Worm (Caenorhabditis elegans) whole organism, L1 larva: ENCODE measurements around the gene gos-28.

Experiments
- C04F5.9 ChIP-seq: sonication (generic microtip); optimal IDR thresholded peaks from 2 replicates; lab custom pipeline; 2016; ENCODE audit warnings: missing genetic modification characterization, missing compliant biosample characterization
- C16A3.4 ChIP-seq: fragments of 150-350 bp; optimal IDR thresholded peaks from 2 replicates; lab custom pipeline; 2014; ENCODE audit warnings: missing biosample characterization, missing genetic modification characterization
- C34B4.2 ChIP-seq: sonication (generic microtip); optimal IDR thresholded peaks from 2 replicates; lab custom pipeline; 2017; ENCODE audit warnings: mild to moderate bottlenecking, missing genetic modification characterization, missing compliant biosample characterization
- F16B12.6 ChIP-seq: fragments of 150-350 bp; optimal IDR thresholded peaks from 2 replicates; lab custom pipeline; 2014; ENCODE audit warnings: missing biosample characterization, missing genetic modification characterization
- aha-1 ChIP-seq: fragments of 150-350 bp; optimal IDR thresholded peaks from 2 replicates; lab custom pipeline; 2014; ENCODE audit warnings: missing biosample characterization, missing genetic modification characterization
- ceh-63 ChIP-seq: fragments of 200-800 bp; sonication (Bioruptor generic); optimal IDR thresholded peaks from 2 replicates; lab custom pipeline; 2018; ENCODE audit warnings: mild to moderate bottlenecking, missing genetic modification characterization, missing compliant biosample characterization
- efl-1 ChIP-seq, 4 experiments: fragments of 150-350 bp; optimal IDR thresholded peaks in 3 of 4; peaks in 1 of 4; 1 replicate in 1 of 4; 2 replicates in 3 of 4; lab custom pipeline; 2014; ENCODE audit warnings: missing biosample characterization in 2 of 4, missing genetic modification characterization in 2 of 4, missing genetic modification reagents in 2 of 4
- egl-13 ChIP-seq: sonication (generic microtip); optimal IDR thresholded peaks from 2 replicates; lab custom pipeline; 2016; ENCODE audit warnings: missing genotype, missing genetic modification reagents, missing genetic modification characterization, missing compliant biosample characterization
- egl-27 ChIP-seq, 2 experiments: fragments of 150-350 bp in 1 of 2; sonication (generic microtip); optimal IDR thresholded peaks; 3 replicates each; lab custom pipeline; 2017 to 2018; ENCODE audit warnings: missing biosample characterization in 2 of 2, missing genetic modification characterization in 2 of 2, missing genetic modification reagents in 2 of 2
- elt-2 ChIP-seq: sonication (generic microtip); optimal IDR thresholded peaks from 2 replicates; lab custom pipeline; 2016; ENCODE audit warnings: missing genetic modification characterization, mild to moderate bottlenecking, inconsistent platforms, missing compliant biosample characterization, missing genetic modification reagents
- elt-3 ChIP-seq, 6 experiments: fragments of 150-350 bp in 1 of 6; sonication (generic microtip); optimal IDR thresholded peaks; 2 replicates each; lab custom pipeline; 2017 to 2018; ENCODE audit warnings: missing biosample characterization in 6 of 6, missing genetic modification characterization in 6 of 6, inconsistent platforms in 1 of 6
- fos-1 ChIP-seq: fragments of 150-350 bp; optimal IDR thresholded peaks from 2 replicates; lab custom pipeline; 2014; ENCODE audit warnings: missing biosample characterization, missing genetic modification characterization
- irx-1 ChIP-seq: sonication (generic microtip); optimal IDR thresholded peaks from 2 replicates; lab custom pipeline; 2016; ENCODE audit warnings: missing genetic modification characterization, missing compliant biosample characterization
- lin-14 ChIP-seq: fragments of 200-800 bp; sonication (Bioruptor generic); optimal IDR thresholded peaks from 2 replicates; lab custom pipeline; 2018; ENCODE audit warnings: mild to moderate bottlenecking, missing genetic modification characterization, moderate library complexity, missing compliant biosample characterization
- lin-15B ChIP-seq: fragments of 150-350 bp; sonication (generic microtip); optimal IDR thresholded peaks from 3 replicates; lab custom pipeline; 2014; ENCODE audit warnings: missing biosample characterization, missing genetic modification characterization
- lin-35 ChIP-seq, 2 experiments: fragments of 150-350 bp; optimal IDR thresholded peaks; 2 replicates each; lab custom pipeline; 2014; ENCODE audit warnings: missing biosample characterization in 2 of 2, missing genetic modification characterization in 2 of 2, missing genetic modification reagents in 2 of 2
- lin-39 ChIP-seq: fragments of 150-350 bp; optimal IDR thresholded peaks from 2 replicates; lab custom pipeline; 2014; ENCODE audit warnings: missing biosample characterization, missing genetic modification reagents, missing genetic modification characterization
- lsy-2 ChIP-seq, 2 experiments: fragments of 150-350 bp; optimal IDR thresholded peaks; 2 replicates each; lab custom pipeline; 2014; ENCODE audit warnings: missing biosample characterization in 2 of 2, missing genetic modification characterization in 2 of 2
- mdl-1 ChIP-seq, 2 experiments: fragments of 150-350 bp; optimal IDR thresholded peaks; 2 replicates each; lab custom pipeline; 2014 to 2017; ENCODE audit warnings: missing biosample characterization in 2 of 2, missing genetic modification characterization in 2 of 2, inconsistent platforms in 1 of 2
- nhr-11 ChIP-seq: fragments of 150-350 bp; optimal IDR thresholded peaks from 2 replicates; lab custom pipeline; 2014; ENCODE audit warnings: missing biosample characterization, missing genetic modification characterization
- nhr-19 ChIP-seq: fragments of 200-800 bp; sonication (Bioruptor generic); conservative IDR thresholded peaks from 2 replicates; pipeline ENCODE4 v1.3.6; 2022; ENCODE audit warnings: missing genetic modification characterization, missing compliant biosample characterization
- nhr-237 ChIP-seq: fragments of 150-350 bp; optimal IDR thresholded peaks from 2 replicates; lab custom pipeline; 2014; ENCODE audit warnings: missing biosample characterization, missing genetic modification characterization
- nhr-47 ChIP-seq: sonication (generic microtip); optimal IDR thresholded peaks from 2 replicates; lab custom pipeline; 2016; ENCODE audit warnings: mild to moderate bottlenecking, missing genetic modification characterization, moderate library complexity, missing compliant biosample characterization
- nhr-71 ChIP-seq: sonication (generic microtip); optimal IDR thresholded peaks from 2 replicates; lab custom pipeline; 2016; ENCODE audit warnings: mild to moderate bottlenecking, missing genetic modification characterization, moderate library complexity, missing compliant biosample characterization
- nhr-85 ChIP-seq: sonication (generic microtip); peaks from one replicate; lab custom pipeline; 2016; ENCODE audit warnings: missing genetic modification characterization, inconsistent platforms, missing compliant biosample characterization
- nhr-90 ChIP-seq: sonication (generic microtip); optimal IDR thresholded peaks from 2 replicates; lab custom pipeline; 2016; ENCODE audit warnings: mild to moderate bottlenecking, missing genetic modification characterization, missing compliant biosample characterization; ENCODE audit not compliant: poor library complexity
- pag-3 ChIP-seq: sonication (generic microtip); optimal IDR thresholded peaks from 2 replicates; lab custom pipeline; 2017; ENCODE audit warnings: missing genetic modification characterization, mild to moderate bottlenecking, missing compliant biosample characterization, antibody characterized with exemption, borderline replicate concordance; ENCODE audit not compliant: insufficient read depth
- pax-3 ChIP-seq: fragments of 200-800 bp; sonication (Bioruptor generic); optimal IDR thresholded peaks from 2 replicates; lab custom pipeline; 2018; ENCODE audit warnings: mild to moderate bottlenecking, missing genetic modification characterization, moderate library complexity, missing compliant biosample characterization
- snu-23 ChIP-seq: sonication (generic microtip); optimal IDR thresholded peaks from 2 replicates; lab custom pipeline; 2016; ENCODE audit warnings: missing genetic modification characterization, missing compliant biosample characterization
- unc-130 ChIP-seq: fragments of 150-350 bp; optimal IDR thresholded peaks from 2 replicates; lab custom pipeline; 2017; ENCODE audit warnings: missing biosample characterization, missing genetic modification characterization, inconsistent platforms
- unc-30 ChIP-seq: sonication (generic microtip); optimal IDR thresholded peaks from 2 replicates; lab custom pipeline; 2017; ENCODE audit warnings: missing biosample characterization, missing genetic modification characterization
- unc-62 ChIP-seq: fragments of 150-350 bp; optimal IDR thresholded peaks from 2 replicates; lab custom pipeline; 2014; ENCODE audit warnings: missing biosample characterization, missing genetic modification reagents, missing genetic modification characterization
- unc-86 ChIP-seq: sonication (generic microtip); optimal IDR thresholded peaks from 2 replicates; lab custom pipeline; 2016; ENCODE audit warnings: missing genetic modification characterization, missing compliant biosample characterization
- vab-15 ChIP-seq: sonication (generic microtip); optimal IDR thresholded peaks from 2 replicates; lab custom pipeline; 2017; ENCODE audit warnings: missing genotype, mild to moderate bottlenecking, missing genetic modification characterization, missing compliant biosample characterization
- xbp-1 ChIP-seq: sonication (generic microtip); optimal IDR thresholded peaks from 2 replicates; lab custom pipeline; 2016; ENCODE audit warnings: missing genetic modification characterization, missing compliant biosample characterization
- zag-1 ChIP-seq: fragments of 150-350 bp; optimal IDR thresholded peaks from 2 replicates; lab custom pipeline; 2014; ENCODE audit warnings: missing biosample characterization, missing genetic modification characterization
- zip-4 ChIP-seq: fragments of 200-800 bp; sonication (Bioruptor generic); optimal IDR thresholded peaks from 2 replicates; lab custom pipeline; 2018; ENCODE audit warnings: mild to moderate bottlenecking, missing genetic modification characterization, moderate library complexity, missing compliant biosample characterization
- ztf-11 ChIP-seq, 2 experiments: sonication (generic microtip); optimal IDR thresholded peaks; 2 replicates each; lab custom pipeline; 2016 to 2017; ENCODE audit warnings: missing genetic modification characterization in 2 of 2, missing biosample characterization in 1 of 2, missing compliant biosample characterization in 1 of 2
- ztf-4 ChIP-seq: fragments of 150-350 bp; optimal IDR thresholded peaks from 2 replicates; lab custom pipeline; 2014; ENCODE audit warnings: missing biosample characterization, missing genetic modification characterization

Gene gos-28

DNA sequence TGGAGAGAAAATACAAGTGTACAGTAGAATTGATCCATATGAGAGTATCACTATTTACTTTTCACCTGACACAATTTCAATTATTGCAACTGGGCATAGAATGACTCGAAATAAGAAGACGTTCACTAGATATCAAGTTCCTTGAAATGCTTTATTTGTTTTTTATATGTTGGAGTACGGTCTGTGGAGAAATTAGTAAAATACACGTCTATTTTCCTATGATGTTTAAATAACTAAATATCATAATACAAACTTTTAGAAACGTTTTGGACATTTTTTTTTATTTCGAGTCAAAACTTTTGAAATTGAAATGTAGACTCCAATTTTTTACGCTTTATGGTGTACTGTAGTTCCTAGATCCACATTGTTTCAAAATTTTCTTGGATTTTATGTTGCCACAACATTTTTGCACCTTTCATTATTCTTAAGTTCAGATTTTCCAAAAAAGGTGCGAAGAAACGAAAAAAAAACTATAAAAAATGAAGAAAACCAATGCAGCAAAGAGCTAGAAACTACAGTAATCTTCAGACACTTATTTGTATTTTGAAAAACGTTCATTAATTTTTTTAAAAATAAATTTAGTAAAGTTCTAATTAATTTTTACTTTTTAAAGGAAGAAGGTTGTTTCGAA is 20.5 kb upstream of the gos-28 start:
- TF ChIP-seq nhr-47 (tag; lab: Kevin White, UChicago) (peak; percentile 49), nhr-237 (tag; lab: Kevin White, UChicago) (no peak), elt-3 (tag; optimal IDR thresholded peaks at IDR 0.05; lab: Kevin White, UChicago) (peak in 1 of 6 experiments; percentile 10), lin-39 (tag; lab: Kevin White, UChicago) (peak; percentile 12), lin-35 (GFP tag; optimal IDR thresholded peaks at IDR 0.05; lab: Kevin White, UChicago) (peak in 1 of 2 experiments; percentile 16), efl-1 (optimal IDR thresholded peaks at IDR 0.05; lab: Kevin White, UChicago) (no peak), efl-1 (GFP tag; optimal IDR thresholded peaks at IDR 0.05 in 1 of 2; lab: Kevin White, UChicago) (peak in 1 of 2 experiments; percentile 1), lsy-2 (tag; optimal IDR thresholded peaks at IDR 0.05; lab: Kevin White, UChicago) (peak in 1 of 2 experiments; percentile 20), nhr-90 (tag; lab: Kevin White, UChicago) (peak; percentile 53), aha-1 (no peak), C04F5.9 (tag; lab: Kevin White, UChicago) (no peak), nhr-71 (peak; percentile 28)

DNA sequence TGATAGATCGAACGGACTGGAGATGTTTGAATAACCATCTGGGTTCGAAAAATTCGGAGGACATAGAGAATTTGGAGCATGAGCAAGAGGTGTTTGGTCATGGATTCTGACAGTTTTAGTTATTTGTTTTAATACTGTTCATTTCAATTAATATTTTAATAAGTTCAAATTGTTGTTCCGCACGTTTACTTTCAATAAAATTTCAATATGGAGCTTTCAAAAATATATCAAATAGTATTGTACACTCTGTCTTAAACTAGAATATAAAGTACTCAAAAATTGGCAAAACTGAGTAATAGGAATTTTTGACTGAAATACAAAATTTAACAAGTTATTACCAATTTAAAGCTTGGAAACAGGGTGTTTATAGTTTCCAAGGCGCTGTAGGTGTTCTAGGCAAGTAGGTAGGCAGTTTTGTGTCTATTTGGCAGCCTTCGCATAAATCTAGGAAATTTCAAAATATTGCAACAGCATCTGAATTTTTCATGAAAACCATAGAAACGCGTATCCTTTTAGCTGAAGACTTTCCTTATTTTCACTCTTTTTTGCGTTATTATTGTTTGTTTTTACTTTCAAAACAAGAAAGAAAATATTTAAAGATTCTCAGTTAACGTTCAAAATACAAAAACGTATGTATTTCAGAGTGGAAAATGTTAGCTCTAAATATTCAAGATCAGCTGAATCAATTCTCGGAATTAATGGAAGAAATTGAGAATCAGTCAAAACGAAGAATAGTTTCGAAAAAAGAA is 18.2 kb upstream of the gos-28 start, which contains the start of the genes T20B12.5 and T20B12.4:
Gene T20B12.5, minus strand, starts transcription at position 101 of the 749 bp plus-strand sequence.
Gene T20B12.4, plus strand, starts transcription at position 699 of the 749 bp plus-strand sequence.
- no peak for TF ChIP-seq egl-13 (tag; lab: Kevin White, UChicago)
- no peak for TF ChIP-seq nhr-47 (tag; lab: Kevin White, UChicago)
- no peak for TF ChIP-seq nhr-85 (tag; lab: Kevin White, UChicago)
- TF ChIP-seq egl-27 (tag; optimal IDR thresholded peaks at IDR 0.05; lab: Kevin White, UChicago): no peak
- TF ChIP-seq lin-39 (tag; lab: Kevin White, UChicago): no peak
- TF ChIP-seq zag-1 (tag; lab: Kevin White, UChicago): no peak
- TF ChIP-seq ceh-63 (GFP tag; lab: Kevin White, UChicago): no peak
- no peak for TF ChIP-seq pag-3 (tag; lab: Kevin White, UChicago)
- TF ChIP-seq snu-23: no peak
- TF ChIP-seq C16A3.4 (tag; lab: Kevin White, UChicago): no peak
- TF ChIP-seq ztf-4: no peak

DNA sequence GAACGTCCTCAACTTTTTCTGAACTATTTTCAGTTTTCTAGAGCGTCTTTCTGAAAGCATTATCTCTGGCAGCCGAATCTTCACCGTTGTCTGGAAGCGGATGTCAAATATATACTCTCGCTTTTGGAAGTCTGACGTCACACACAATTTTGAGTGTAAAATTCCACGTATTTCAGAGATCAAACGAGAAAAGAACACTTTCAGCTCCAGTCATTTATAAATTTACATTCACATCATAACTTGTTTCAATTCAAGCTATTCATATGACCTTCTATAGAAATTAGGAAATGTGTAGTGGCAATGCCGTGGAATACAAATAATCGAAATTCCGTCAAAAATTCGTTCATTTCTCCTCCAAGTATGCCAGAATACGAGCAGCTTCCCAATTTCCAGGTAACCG is 16.6 kb upstream of the gos-28 start, which contains the start of gene F08F8.11:
Gene F08F8.11, plus strand, starts transcription at position 301 of the 400 bp plus-strand sequence.
- TF ChIP-seq xbp-1 (tag; lab: Kevin White, UChicago): no peak
- peak; percentile 32 for TF ChIP-seq nhr-85 (tag; lab: Kevin White, UChicago)
- no peak for TF ChIP-seq efl-1 (optimal IDR thresholded peaks at IDR 0.05; lab: Kevin White, UChicago)
- peak in 1 of 2 experiments; percentile 10 for TF ChIP-seq efl-1 (GFP tag; optimal IDR thresholded peaks at IDR 0.05 in 1 of 2; lab: Kevin White, UChicago)

DNA sequence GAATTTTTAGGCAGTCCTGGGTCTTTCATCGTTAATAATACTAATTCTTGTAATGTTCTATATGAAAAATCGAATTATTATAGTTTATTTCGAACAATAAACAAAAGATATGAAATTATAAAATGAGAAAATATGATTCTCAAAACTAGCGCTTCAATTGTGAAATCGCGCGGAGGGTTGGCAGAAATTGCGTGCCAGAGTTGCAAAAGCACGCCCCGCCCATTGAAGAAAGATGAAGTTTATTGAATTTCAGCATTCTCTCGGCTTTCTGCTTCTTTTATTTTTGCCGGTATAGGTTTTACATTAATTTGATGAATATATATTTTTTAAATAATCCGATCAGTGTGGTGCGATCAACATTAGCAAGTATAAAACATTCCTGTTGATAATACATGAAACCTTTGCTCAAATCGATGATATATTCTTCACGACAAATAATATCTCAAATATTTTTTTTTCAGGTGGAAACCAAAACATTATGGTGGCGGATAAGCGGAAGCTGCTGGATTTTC is 10.1 kb upstream of the gos-28 start, which contains the start of the genes eco-1 and hmgr-1:
Gene eco-1, minus strand, starts transcription at position 59 of the 512 bp plus-strand sequence.
Gene hmgr-1, plus strand, starts transcription at position 462 of the 512 bp plus-strand sequence.
- TF ChIP-seq lin-14: no peak
- TF ChIP-seq nhr-237 (tag; lab: Kevin White, UChicago): no peak
- TF ChIP-seq ztf-11 (tag; optimal IDR thresholded peaks at IDR 0.05; lab: Kevin White, UChicago): no peak
- TF ChIP-seq unc-130 (tag; lab: Kevin White, UChicago): no peak
- TF ChIP-seq elt-2: no peak
- TF ChIP-seq fos-1 (tag; lab: Kevin White, UChicago): no peak
- TF ChIP-seq lsy-2 (tag; optimal IDR thresholded peaks at IDR 0.05; lab: Kevin White, UChicago): peak; percentile 55 to 62
- TF ChIP-seq mdl-1 (tag; optimal IDR thresholded peaks at IDR 0.05; lab: Kevin White, UChicago): peak in 1 of 2 experiments; percentile 15
- TF ChIP-seq C34B4.2 (tag; lab: Kevin White, UChicago): no peak
- TF ChIP-seq nhr-11: no peak
- no peak for TF ChIP-seq lin-39 (tag; lab: Kevin White, UChicago)
- TF ChIP-seq elt-3 (tag; optimal IDR thresholded peaks at IDR 0.05; lab: Kevin White, UChicago): no peak
- peak; percentile 41 for TF ChIP-seq nhr-90 (tag; lab: Kevin White, UChicago)
- peak; percentile 17 to 79 for TF ChIP-seq efl-1 (optimal IDR thresholded peaks at IDR 0.05; lab: Kevin White, UChicago)
- TF ChIP-seq efl-1 (GFP tag; optimal IDR thresholded peaks at IDR 0.05 in 1 of 2; lab: Kevin White, UChicago): peak; percentile 83 to 98
- TF ChIP-seq unc-30 (tag; lab: Kevin White, UChicago): no peak
- no peak for TF ChIP-seq ztf-4
- TF ChIP-seq C04F5.9 (tag; lab: Kevin White, UChicago): no peak
- TF ChIP-seq F16B12.6 (tag; lab: Kevin White, UChicago): peak; percentile 42
- TF ChIP-seq zip-4 (GFP tag; lab: Kevin White, UChicago): peak; percentile 0
- no peak for TF ChIP-seq pax-3
- no peak for TF ChIP-seq vab-15 (tag; lab: Kevin White, UChicago)
- TF ChIP-seq nhr-19 (GFP tag; lab: Robert Waterston, UW): peak; percentile 27
- TF ChIP-seq irx-1 (tag; lab: Kevin White, UChicago): no peak
- TF ChIP-seq lin-15B (tag; lab: Kevin White, UChicago): peak; percentile 16
- TF ChIP-seq egl-27 (tag; optimal IDR thresholded peaks at IDR 0.05; lab: Kevin White, UChicago): no peak
- peak; percentile 24 for TF ChIP-seq unc-86 (tag; lab: Kevin White, UChicago)
- no peak for TF ChIP-seq unc-62 (GFP tag; lab: Kevin White, UChicago)
